Fruit fly (Drosophila melanogaster) whole organism, embryonic: ENCODE data around the gene CG34117.
A peak's percentile ranks its signal among the peaks of the same experiment; 100 is the strongest.

Experiments
- Atf-2 ChIP-seq: fragments of 200-800 bp; sonication (Bioruptor generic); optimal IDR thresholded peaks from 2 replicates; lab custom pipeline; 2016; ENCODE audit warnings: missing biosample characterization, missing genetic modification characterization
- CG10147 ChIP-seq: fragments of 200-800 bp; sonication (Bioruptor generic); optimal IDR thresholded peaks from 2 replicates; lab custom pipeline; 2019; ENCODE audit warnings: missing biosample characterization, mild to moderate bottlenecking, missing genetic modification characterization, moderate library complexity
- CG10267 ChIP-seq: fragments of 200-800 bp; sonication (Bioruptor generic); optimal IDR thresholded peaks from 2 replicates; lab custom pipeline; 2018; ENCODE audit warnings: missing biosample characterization, mild to moderate bottlenecking, missing genetic modification characterization, moderate library complexity
- CG10274 ChIP-seq: fragments of 200-800 bp; sonication (Bioruptor generic); optimal IDR thresholded peaks from 3 replicates; lab custom pipeline; 2017; ENCODE audit warnings: missing biosample characterization, mild to moderate bottlenecking, missing genetic modification characterization
- CG11247 ChIP-seq: fragments of 200-800 bp; sonication (Bioruptor generic); IDR thresholded peaks from 2 replicates; pipeline ENCODE4 v1.3.6; 2022; ENCODE audit warnings: missing biosample characterization, missing genetic modification characterization
- CG11695 ChIP-seq: fragments of 200-800 bp; sonication (Bioruptor generic); IDR thresholded peaks from 3 replicates; pipeline ENCODE4 v1.3.6; 2022; ENCODE audit warnings: missing biosample characterization, missing genetic modification characterization
- CG12104 ChIP-seq: fragments of 200-800 bp; sonication (Bioruptor generic); optimal IDR thresholded peaks from 3 replicates; lab custom pipeline; 2016; ENCODE audit warnings: missing biosample characterization, missing genetic modification characterization
- CG13775 ChIP-seq: fragments of 200-800 bp; sonication (Bioruptor generic); optimal IDR thresholded peaks from 3 replicates; lab custom pipeline; 2017; ENCODE audit warnings: missing biosample characterization, mild to moderate bottlenecking, missing genetic modification characterization
- CG14710 ChIP-seq: fragments of 200-800 bp; sonication (Bioruptor generic); optimal IDR thresholded peaks from 3 replicates; lab custom pipeline; 2019; ENCODE audit warnings: missing biosample characterization, mild to moderate bottlenecking, missing genetic modification characterization, moderate library complexity
- CG1529 ChIP-seq: fragments of 200-800 bp; sonication (Bioruptor generic); optimal IDR thresholded peaks from 3 replicates; lab custom pipeline; 2018; ENCODE audit warnings: missing biosample characterization, missing genetic modification characterization
- CG17328 ChIP-seq: fragments of 200-800 bp; sonication (Bioruptor generic); IDR thresholded peaks from 2 replicates; pipeline ENCODE4 v1.3.6; 2022; ENCODE audit warnings: missing biosample characterization, missing genetic modification characterization
- CG17359 ChIP-seq: fragments of 200-800 bp; sonication (Bioruptor generic); optimal IDR thresholded peaks from 3 replicates; lab custom pipeline; 2018; ENCODE audit warnings: missing biosample characterization, mild to moderate bottlenecking, missing genetic modification characterization, moderate library complexity
- CG17829 ChIP-seq: fragments of 200-800 bp; optimal IDR thresholded peaks from 2 replicates; lab custom pipeline; 2019; ENCODE audit warnings: missing biosample characterization, mild to moderate bottlenecking, missing genetic modification characterization, moderate library complexity
- CG3065 ChIP-seq: fragments of 200-800 bp; sonication (Bioruptor generic); optimal IDR thresholded peaks from 2 replicates; lab custom pipeline; 2016; ENCODE audit warnings: missing biosample characterization, missing genetic modification characterization
- CG33557 ChIP-seq: fragments of 200-800 bp; sonication (Bioruptor generic); optimal IDR thresholded peaks from 2 replicates; lab custom pipeline; 2019; ENCODE audit warnings: missing biosample characterization, mild to moderate bottlenecking, missing genetic modification characterization, moderate library complexity
- CG4730 ChIP-seq: fragments of 200-800 bp; sonication (Bioruptor generic); IDR thresholded peaks from 2 replicates; pipeline ENCODE4 v1.3.6; 2022; ENCODE audit warnings: missing biosample characterization, missing genetic modification characterization
- CG6683 ChIP-seq: fragments of 200-800 bp; sonication (Bioruptor generic); optimal IDR thresholded peaks from 2 replicates; lab custom pipeline; 2017; ENCODE audit warnings: missing biosample characterization, mild to moderate bottlenecking, missing genetic modification characterization, missing genetic modification reagents
- CG6813 ChIP-seq: fragments of 200-800 bp; sonication (Bioruptor generic); optimal IDR thresholded peaks from 2 replicates; lab custom pipeline; 2017; ENCODE audit warnings: missing biosample characterization, missing genetic modification characterization, mild to moderate bottlenecking, moderate library complexity, missing genetic modification reagents
- CG6854 ChIP-seq: fragments of 200-800 bp; sonication (Bioruptor generic); optimal IDR thresholded peaks from 3 replicates; lab custom pipeline; 2017; ENCODE audit warnings: missing biosample characterization, mild to moderate bottlenecking, missing genetic modification characterization
- CG7357 ChIP-seq: fragments of 200-800 bp; sonication (Bioruptor generic); IDR thresholded peaks from 3 replicates; pipeline ENCODE4 v1.3.6; 2022; ENCODE audit warnings: missing biosample characterization, missing genetic modification characterization
- CG8089 ChIP-seq: fragments of 200-800 bp; sonication (Bioruptor generic); optimal IDR thresholded peaks from 3 replicates; lab custom pipeline; 2016; ENCODE audit warnings: missing biosample characterization, missing genetic modification characterization
- Dip3 ChIP-seq: fragments of 200-800 bp; sonication (Bioruptor generic); optimal IDR thresholded peaks from 3 replicates; lab custom pipeline; 2016; ENCODE audit warnings: missing biosample characterization, missing genetic modification characterization
- HLH54F ChIP-seq: fragments of 200-800 bp; sonication (Bioruptor generic); optimal IDR thresholded peaks from 3 replicates; lab custom pipeline; 2016; ENCODE audit warnings: missing biosample characterization, missing genetic modification characterization
- HmgD ChIP-seq: fragments of 200-800 bp; sonication (Bioruptor generic); optimal IDR thresholded peaks from 3 replicates; lab custom pipeline; 2016; ENCODE audit warnings: missing biosample characterization, missing genetic modification characterization
- Hmr ChIP-seq: fragments of 200-800 bp; sonication (Bioruptor generic); optimal IDR thresholded peaks from 3 replicates; lab custom pipeline; 2017; ENCODE audit warnings: mild to moderate bottlenecking, missing biosample characterization, missing genetic modification reagents, missing genetic modification characterization
- Lim3 ChIP-seq: fragments of 200-800 bp; sonication (Bioruptor generic); IDR thresholded peaks from 2 replicates; pipeline ENCODE4 v1.3.6; 2022; ENCODE audit warnings: missing biosample characterization, missing genetic modification characterization
- PHDP ChIP-seq: fragments of 200-800 bp; sonication (Bioruptor generic); optimal IDR thresholded peaks from 3 replicates; lab custom pipeline; 2018; ENCODE audit warnings: missing biosample characterization, mild to moderate bottlenecking, missing genetic modification characterization, moderate library complexity
- Pdp1 ChIP-seq, 2 experiments: fragments of 200-800 bp; sonication (Bioruptor generic); optimal IDR thresholded peaks; 3 replicates each; lab custom pipeline; 2016; ENCODE audit warnings: missing biosample characterization in 2 of 2, missing genetic modification characterization in 2 of 2, mild to moderate bottlenecking in 1 of 2, moderate library complexity in 1 of 2
- Ptx1 ChIP-seq: fragments of 200-800 bp; sonication (Bioruptor generic); IDR thresholded peaks from 2 replicates; pipeline ENCODE4 v1.3.6; 2022; ENCODE audit warnings: missing biosample characterization, missing genetic modification characterization
- Six4 ChIP-seq: fragments of 200-800 bp; sonication (Bioruptor generic); optimal IDR thresholded peaks from 2 replicates; lab custom pipeline; 2016; ENCODE audit warnings: missing biosample characterization, missing genetic modification characterization
- Usf ChIP-seq: fragments of 200-800 bp; sonication (Bioruptor generic); optimal IDR thresholded peaks from 2 replicates; lab custom pipeline; 2017; ENCODE audit warnings: missing genotype, missing biosample characterization, missing genetic modification characterization
- Vsx1 ChIP-seq: fragments of 200-800 bp; sonication (Bioruptor generic); optimal IDR thresholded peaks from 2 replicates; lab custom pipeline; 2017; ENCODE audit warnings: missing biosample characterization, mild to moderate bottlenecking, missing genetic modification characterization, missing genetic modification reagents
- al ChIP-seq: fragments of 200-800 bp; sonication (Bioruptor generic); IDR thresholded peaks from 2 replicates; pipeline ENCODE4 v1.3.6; 2022; ENCODE audit warnings: missing biosample characterization, missing genetic modification characterization
- ash1 ChIP-seq: fragments of 200-800 bp; sonication (Bioruptor generic); optimal IDR thresholded peaks from 2 replicates; lab custom pipeline; 2018; ENCODE audit warnings: missing biosample characterization, mild to moderate bottlenecking, missing genetic modification characterization
- ato ChIP-seq: fragments of 200-800 bp; sonication (Bioruptor generic); IDR thresholded peaks from 2 replicates; pipeline ENCODE4 v1.3.6; 2022; ENCODE audit warnings: missing biosample characterization, missing genetic modification characterization; ENCODE audit not compliant: partially characterized antibody
- bsh ChIP-seq, 2 experiments: fragments of 200-800 bp; sonication (Bioruptor generic); optimal IDR thresholded peaks; 2 replicates each; lab custom pipeline; 2017 to 2018; ENCODE audit warnings: mild to moderate bottlenecking in 2 of 2, missing biosample characterization in 2 of 2, missing genetic modification characterization in 2 of 2, moderate library complexity in 1 of 2
- cg ChIP-seq: fragments of 200-800 bp; sonication (Bioruptor generic); optimal IDR thresholded peaks from 3 replicates; lab custom pipeline; 2019; ENCODE audit warnings: missing biosample characterization, mild to moderate bottlenecking, missing genetic modification characterization, moderate library complexity
- corto ChIP-seq: fragments of 200-800 bp; sonication (Bioruptor generic); optimal IDR thresholded peaks from 2 replicates; lab custom pipeline; 2016; ENCODE audit warnings: missing biosample characterization, mild to moderate bottlenecking, missing genetic modification characterization, moderate library complexity
- crc ChIP-seq: fragments of 200-800 bp; sonication (Bioruptor generic); optimal IDR thresholded peaks from 2 replicates; lab custom pipeline; 2016; ENCODE audit warnings: missing biosample characterization, missing genetic modification characterization
- dmrt99B ChIP-seq: fragments of 200-800 bp; sonication (Bioruptor generic); optimal IDR thresholded peaks from 2 replicates; lab custom pipeline; 2018; ENCODE audit warnings: missing biosample characterization, mild to moderate bottlenecking, missing genetic modification characterization, moderate library complexity
- dysf ChIP-seq: fragments of 200-800 bp; sonication (Bioruptor generic); IDR thresholded peaks from 3 replicates; pipeline ENCODE4 v1.3.6; 2022; ENCODE audit warnings: missing biosample characterization, missing genetic modification characterization
- jumu ChIP-seq: fragments of 200-800 bp; sonication (Bioruptor generic); optimal IDR thresholded peaks from 3 replicates; lab custom pipeline; 2016; ENCODE audit warnings: missing biosample characterization, missing genetic modification characterization
- kay ChIP-seq: fragments of 200-800 bp; sonication (Bioruptor generic); optimal IDR thresholded peaks from 2 replicates; lab custom pipeline; 2016; ENCODE audit warnings: missing biosample characterization, missing genetic modification characterization
- luna ChIP-seq: fragments of 200-800 bp; sonication (Bioruptor generic); optimal IDR thresholded peaks from 2 replicates; lab custom pipeline; 2016; ENCODE audit warnings: missing biosample characterization, missing genetic modification characterization
- peb ChIP-seq: fragments of 200-800 bp; sonication (Bioruptor generic); IDR thresholded peaks from 2 replicates; pipeline ENCODE4 v1.3.6; 2022; ENCODE audit warnings: missing biosample characterization, missing genetic modification characterization
- repo ChIP-seq: fragments of 200-800 bp; sonication (Bioruptor generic); optimal IDR thresholded peaks from 2 replicates; lab custom pipeline; 2016; ENCODE audit warnings: missing biosample characterization, missing genetic modification characterization
- tx ChIP-seq: fragments of 200-800 bp; sonication (Bioruptor generic); optimal IDR thresholded peaks from 2 replicates; lab custom pipeline; 2016; ENCODE audit warnings: missing biosample characterization, missing genetic modification characterization
- wek ChIP-seq: fragments of 200-800 bp; sonication (Bioruptor generic); optimal IDR thresholded peaks from 3 replicates; lab custom pipeline; 2018; ENCODE audit warnings: missing biosample characterization, mild to moderate bottlenecking, missing genetic modification characterization, moderate library complexity

Gene CG34117

dm6 chr3R:9351415-9352379, 48.2 kb downstream of the CG34117 start (continued):
- TF ChIP-seq CG10267 (peak; percentile 4), tx (GFP tag; lab: Kevin White, UChicago) (peak; percentile 70), Pdp1 (GFP tag; optimal IDR thresholded peaks at IDR 0.05; lab: Kevin White, UChicago) (peak; percentile 43 to 73), CG14710 (tag; lab: Kevin White, UChicago) (no peak), Ptx1 (GFP tag; lab: Robert Waterston, UW) (0 out of 2 replicates have a peak, but pooled peaks have one; percentile 22), repo (GFP tag; lab: Kevin White, UChicago) (peak; percentile 28), bsh (GFP tag; optimal IDR thresholded peaks at IDR 0.05; lab: Kevin White, UChicago) (peak in 1 of 2 experiments; percentile 40), CG17829 (peak; percentile 23), CG6683 (GFP tag; lab: Kevin White, UChicago) (no peak), Six4 (GFP tag; lab: Kevin White, UChicago) (no peak), Vsx1 (peak; percentile 65), HLH54F (GFP tag; lab: Kevin White, UChicago) (peak; percentile 63), HmgD (no peak), CG1529 (no peak), CG8089 (GFP tag; lab: Kevin White, UChicago) (peak; percentile 28), CG11695 (no peak), CG3065 (no peak), CG17328 (no peak), dysf (GFP tag; lab: Robert Waterston, UW) (no peak), CG6813 (peak; percentile 72), kay (peak; percentile 22), CG11247 (no peak), peb (GFP tag; lab: Robert Waterston, UW) (no peak), CG17359 (tag; lab: Kevin White, UChicago) (peak; percentile 54), CG10147 (peak; percentile 65), Lim3 (GFP tag; lab: Robert Waterston, UW) (no peak), CG7357 (peak; percentile 55; the same call in 1 of the 3 replicates), jumu (GFP tag; lab: Kevin White, UChicago) (peak; percentile 44), CG33557 (GFP tag; lab: Kevin White, UChicago) (no peak), luna (GFP tag; lab: Kevin White, UChicago) (peak; percentile 21), Dip3 (GFP tag; lab: Kevin White, UChicago) (peak; percentile 73), corto (GFP tag; lab: Kevin White, UChicago) (no peak), CG6854 (GFP tag; lab: Kevin White, UChicago) (peak; percentile 59), ash1 (GFP tag; lab: Kevin White, UChicago) (no peak), Atf-2 (GFP tag; lab: Kevin White, UChicago) (peak; percentile 56), ato (no peak), Usf (peak; percentile 1), crc (GFP tag; lab: Kevin White, UChicago) (peak; percentile 70), al (no peak), CG13775 (peak; percentile 53), CG12104 (GFP tag; lab: Kevin White, UChicago) (peak; percentile 39), CG10274 (GFP tag; lab: Kevin White, UChicago) (peak; percentile 47), dmrt99B (peak; percentile 62), CG4730 (GFP tag; lab: Robert Waterston, UW) (no peak), PHDP (peak; percentile 72), Hmr (GFP tag; lab: Kevin White, UChicago) (peak; percentile 77), cg (GFP tag; lab: Kevin White, UChicago) (no peak), wek (GFP tag; lab: Kevin White, UChicago) (no peak)
